Worm (Caenorhabditis elegans) whole organism, L4 larva: ENCODE measurements around the gene fipr-4.

Source experiments
- F10B5.3 ChIP-seq: sonication (generic microtip); optimal IDR thresholded peaks from 2 replicates; lab custom pipeline; 2016; ENCODE audit warnings: mild to moderate bottlenecking, missing genetic modification characterization, missing compliant biosample characterization
- F26F4.8 ChIP-seq: fragments of 200-800 bp; sonication (Bioruptor generic); conservative IDR thresholded peaks from 2 replicates; pipeline ENCODE4 v1.3.6; 2022; ENCODE audit warnings: missing genetic modification characterization, missing compliant biosample characterization
- F37D6.2 ChIP-seq: sonication (generic microtip); optimal IDR thresholded peaks from 2 replicates; lab custom pipeline; 2016; ENCODE audit warnings: mild to moderate bottlenecking, missing genetic modification characterization, missing compliant biosample characterization
- F49E8.2 ChIP-seq: sonication (generic microtip); optimal IDR thresholded peaks from 2 replicates; lab custom pipeline; 2016; ENCODE audit warnings: missing compliant biosample characterization, mild to moderate bottlenecking, missing genetic modification characterization, borderline replicate concordance
- R02D3.7 ChIP-seq: fragments of 150-350 bp; sonication (generic microtip); optimal IDR thresholded peaks from 3 replicates; lab custom pipeline; 2014; ENCODE audit warnings: missing biosample characterization, missing genetic modification characterization
- T20F7.1 ChIP-seq: fragments of 200-800 bp; sonication (Bioruptor generic); optimal IDR thresholded peaks from 2 replicates; lab custom pipeline; 2018; ENCODE audit warnings: mild to moderate bottlenecking, missing genetic modification characterization, missing compliant biosample characterization
- T26A8.4 ChIP-seq: fragments of 200-800 bp; sonication (Bioruptor generic); IDR thresholded peaks from 2 replicates; pipeline ENCODE4 v1.3.6; 2022; ENCODE audit warnings: missing genetic modification characterization, missing compliant biosample characterization
- Y105C5A.15 ChIP-seq: fragments of 200-800 bp; sonication (Bioruptor generic); IDR thresholded peaks from 2 replicates; pipeline ENCODE4 v1.3.6; 2022; ENCODE audit warnings: missing genetic modification characterization, missing compliant biosample characterization
- Y48G9A.11 ChIP-seq: fragments of 200-800 bp; sonication (Bioruptor generic); IDR thresholded peaks from 2 replicates; pipeline ENCODE4 v1.3.6; 2022; ENCODE audit warnings: missing genetic modification reagents, missing genetic modification characterization, missing compliant biosample characterization
- arid-1 ChIP-seq: fragments of 200-800 bp; sonication (Bioruptor generic); conservative IDR thresholded peaks from 2 replicates; pipeline ENCODE4 v1.3.6; 2022; ENCODE audit warnings: missing genetic modification reagents, missing genetic modification characterization, missing compliant biosample characterization
- attf-4 ChIP-seq: sonication (generic microtip); optimal IDR thresholded peaks from 3 replicates; lab custom pipeline; 2017; ENCODE audit warnings: missing biosample characterization, missing genetic modification characterization
- ceh-20 ChIP-seq: fragments of 200-800 bp; sonication (Bioruptor generic); IDR thresholded peaks from 2 replicates; pipeline ENCODE4 v1.3.6; 2022; ENCODE audit warnings: missing genetic modification reagents, missing genetic modification characterization, missing compliant biosample characterization
- ceh-28 ChIP-seq: fragments of 150-350 bp; optimal IDR thresholded peaks from 2 replicates; lab custom pipeline; 2014; ENCODE audit warnings: missing biosample characterization, missing genetic modification reagents, missing genetic modification characterization
- ceh-32 ChIP-seq: sonication (generic microtip); optimal IDR thresholded peaks from 2 replicates; lab custom pipeline; 2016; ENCODE audit warnings: mild to moderate bottlenecking, missing genetic modification characterization, missing compliant biosample characterization; ENCODE audit not compliant: poor library complexity
- ceh-82 ChIP-seq: sonication (generic microtip); optimal IDR thresholded peaks from 2 replicates; lab custom pipeline; 2017; ENCODE audit warnings: missing biosample characterization, missing genetic modification characterization
- ctbp-1 ChIP-seq: fragments of 200-800 bp; sonication (Bioruptor generic); IDR thresholded peaks from 2 replicates; pipeline ENCODE4 v1.3.6; 2022; ENCODE audit warnings: missing genetic modification reagents, missing genetic modification characterization, missing compliant biosample characterization
- daf-19 ChIP-seq: fragments of 200-800 bp; sonication (Bioruptor generic); conservative IDR thresholded peaks from 2 replicates; pipeline ENCODE4 v1.3.6; 2022; ENCODE audit warnings: missing genetic modification characterization, missing compliant biosample characterization
- daf-8 ChIP-seq: fragments of 200-800 bp; sonication (Bioruptor generic); IDR thresholded peaks from 2 replicates; pipeline ENCODE4 v1.3.6; 2022; ENCODE audit warnings: missing genetic modification characterization, missing compliant biosample characterization
- dmd-9 ChIP-seq: fragments of 200-800 bp; sonication (Bioruptor generic); IDR thresholded peaks from 2 replicates; pipeline ENCODE4 v1.3.6; 2022; ENCODE audit warnings: missing genetic modification reagents, missing genetic modification characterization, missing compliant biosample characterization
- egl-43 ChIP-seq: fragments of 200-800 bp; sonication (Bioruptor generic); IDR thresholded peaks from 2 replicates; pipeline ENCODE4 v1.3.6; 2022; ENCODE audit warnings: missing genetic modification reagents, missing genetic modification characterization, missing compliant biosample characterization
- fkh-10 ChIP-seq: fragments of 150-350 bp; optimal IDR thresholded peaks from 2 replicates; lab custom pipeline; 2014; ENCODE audit warnings: missing biosample characterization, missing genetic modification reagents, missing genetic modification characterization
- hif-1 ChIP-seq, 2 experiments: sonication (generic microtip); optimal IDR thresholded peaks; 2 replicates each; lab custom pipeline; 2016 to 2017; ENCODE audit warnings: missing compliant biosample characterization in 2 of 2, missing genetic modification characterization in 2 of 2, missing genetic modification reagents in 2 of 2, missing genotype in 2 of 2, mild to moderate bottlenecking in 1 of 2
- hlh-11 ChIP-seq: fragments of 200-800 bp; sonication (Bioruptor generic); optimal IDR thresholded peaks from 2 replicates; lab custom pipeline; 2018; ENCODE audit warnings: mild to moderate bottlenecking, missing genetic modification characterization, missing compliant biosample characterization
- hlh-30 ChIP-seq: sonication (generic microtip); optimal IDR thresholded peaks from 2 replicates; lab custom pipeline; 2017; ENCODE audit warnings: antibody characterized with exemption, mild to moderate bottlenecking, missing genetic modification characterization, missing compliant biosample characterization; ENCODE audit not compliant: insufficient read depth
- lim-7 ChIP-seq: fragments of 200-800 bp; sonication (Bioruptor generic); IDR thresholded peaks from 2 replicates; pipeline ENCODE4 v1.3.6; 2022; ENCODE audit warnings: missing genetic modification characterization, missing compliant biosample characterization
- lir-3 ChIP-seq: sonication (generic microtip); optimal IDR thresholded peaks from 2 replicates; lab custom pipeline; 2016; ENCODE audit warnings: mild to moderate bottlenecking, missing genetic modification characterization, missing compliant biosample characterization
- lsy-2 ChIP-seq, 2 experiments: fragments of 150-350 bp in 1 of 2; sonication (generic microtip) in 1 of 2; optimal IDR thresholded peaks; 2 replicates each; lab custom pipeline; 2014 to 2017; ENCODE audit warnings: missing biosample characterization in 2 of 2, missing genetic modification characterization in 2 of 2
- nhr-102 ChIP-seq: sonication (generic microtip); optimal IDR thresholded peaks from 2 replicates; lab custom pipeline; 2016; ENCODE audit warnings: mild to moderate bottlenecking, missing genetic modification characterization, moderate library complexity, missing compliant biosample characterization
- nhr-25 ChIP-seq: sonication (generic microtip); optimal IDR thresholded peaks from 2 replicates; lab custom pipeline; 2017; ENCODE audit warnings: missing genetic modification characterization, mild to moderate bottlenecking, missing compliant biosample characterization, antibody characterized with exemption, moderate library complexity, borderline replicate concordance; ENCODE audit not compliant: insufficient read depth
- nhr-28 ChIP-seq: fragments of 150-350 bp; optimal IDR thresholded peaks from 2 replicates; lab custom pipeline; 2014; ENCODE audit warnings: missing biosample characterization, missing genetic modification characterization
- nhr-41 ChIP-seq: fragments of 200-800 bp; sonication (Bioruptor generic); IDR thresholded peaks from 2 replicates; pipeline ENCODE4 v1.3.6; 2022; ENCODE audit warnings: missing genetic modification reagents, missing genetic modification characterization, missing compliant biosample characterization
- nhr-77 ChIP-seq: fragments of 150-350 bp; optimal IDR thresholded peaks from 2 replicates; lab custom pipeline; 2014; ENCODE audit warnings: missing biosample characterization, missing genetic modification characterization
- php-3 ChIP-seq: fragments of 200-800 bp; sonication (Bioruptor generic); IDR thresholded peaks from 2 replicates; pipeline ENCODE4 v1.3.6; 2022; ENCODE audit warnings: missing genetic modification reagents, missing genetic modification characterization, missing compliant biosample characterization
- saeg-2 ChIP-seq: fragments of 200-800 bp; sonication (Bioruptor generic); IDR thresholded peaks from 2 replicates; pipeline ENCODE4 v1.3.6; 2022; ENCODE audit warnings: missing genetic modification reagents, missing genetic modification characterization, missing compliant biosample characterization
- set-16 ChIP-seq: fragments of 200-800 bp; sonication (Bioruptor generic); IDR thresholded peaks from 2 replicates; pipeline ENCODE4 v1.3.6; 2022; ENCODE audit warnings: missing genetic modification reagents, missing genetic modification characterization, missing compliant biosample characterization
- skn-1 ChIP-seq: fragments of 150-350 bp; optimal IDR thresholded peaks from 2 replicates; lab custom pipeline; 2014; ENCODE audit warnings: missing biosample characterization, missing genetic modification characterization
- spr-3 ChIP-seq: fragments of 200-800 bp; sonication (Bioruptor generic); optimal IDR thresholded peaks from 2 replicates; lab custom pipeline; 2018; ENCODE audit warnings: mild to moderate bottlenecking, missing genetic modification characterization, missing compliant biosample characterization
- tag-97 ChIP-seq: fragments of 200-800 bp; sonication (Bioruptor generic); IDR thresholded peaks from 2 replicates; pipeline ENCODE4 v1.3.6; 2022; ENCODE audit warnings: missing genetic modification characterization, missing compliant biosample characterization
- zag-1 ChIP-seq: fragments of 150-350 bp; optimal IDR thresholded peaks from 2 replicates; lab custom pipeline; 2014; ENCODE audit warnings: missing biosample characterization, missing genetic modification characterization
- ztf-11 ChIP-seq: fragments of 150-350 bp; optimal IDR thresholded peaks from 2 replicates; lab custom pipeline; 2014; ENCODE audit warnings: missing biosample characterization, missing genetic modification characterization

Gene fipr-4

ce11 chrV:10220605-10221004 lies 7.7 kb downstream of the fipr-4 start, which contains the start of gene C12D8.13:
Gene C12D8.13 (minus strand): TSS chrV:10220705.
- TF ChIP-seq skn-1 (no peak), F26F4.8 (no peak), T26A8.4 (no peak), arid-1 (GFP tag; lab: Robert Waterston, UW) (no peak), hlh-30 (tag; lab: Kevin White, UChicago) (no peak), ceh-32 (no peak), ctbp-1 (GFP tag; lab: Robert Waterston, UW) (no peak), fkh-10 (GFP tag; lab: Kevin White, UChicago) (no peak), lsy-2 (tag; optimal IDR thresholded peaks at IDR 0.05; lab: Kevin White, UChicago) (no peak), T20F7.1 (GFP tag; lab: Kevin White, UChicago) (no peak), ceh-20 (GFP tag; lab: Robert Waterston, UW) (no peak), hif-1 (tag; optimal IDR thresholded peaks at IDR 0.05; lab: Kevin White, UChicago) (no peak), set-16 (no peak), F49E8.2 (tag; lab: Kevin White, UChicago) (no peak), egl-43 (GFP tag; lab: Robert Waterston, UW) (no peak), ztf-11 (tag; lab: Kevin White, UChicago) (no peak), spr-3 (GFP tag; lab: Kevin White, UChicago) (no peak), Y48G9A.11 (GFP tag; lab: Robert Waterston, UW) (no peak), daf-19 (GFP tag; lab: Robert Waterston, UW) (no peak)

ce11 chrV:10216724-10217123 lies 11.5 kb downstream of the fipr-4 start, which contains the start of gene ZK856.14:
Gene ZK856.14 (plus strand): TSS chrV:10217024.
- no peak for TF ChIP-seq lir-3 (tag; lab: Kevin White, UChicago)
- TF ChIP-seq spr-3 (GFP tag; lab: Kevin White, UChicago), result no peak
- TF ChIP-seq saeg-2 (GFP tag; lab: Robert Waterston, UW), result no peak

- TF ChIP-seq ceh-28, result no peak
- no peak for TF ChIP-seq nhr-41 (GFP tag; lab: Robert Waterston, UW)
- TF ChIP-seq Y105C5A.15 (GFP tag; lab: Robert Waterston, UW), result no peak
- TF ChIP-seq ztf-11 (tag; lab: Kevin White, UChicago), result no peak
- no peak for TF ChIP-seq ceh-32
- no peak for TF ChIP-seq fkh-10 (GFP tag; lab: Kevin White, UChicago)
- no peak for TF ChIP-seq R02D3.7 (tag; lab: Kevin White, UChicago)
- no peak for TF ChIP-seq zag-1 (tag; lab: Kevin White, UChicago)
- TF ChIP-seq dmd-9 (GFP tag; lab: Robert Waterston, UW), result no peak
- TF ChIP-seq php-3 (GFP tag; lab: Robert Waterston, UW), result no peak
- no peak for TF ChIP-seq saeg-2 (GFP tag; lab: Robert Waterston, UW)
- no peak for TF ChIP-seq nhr-102
- TF ChIP-seq hlh-11 (tag; lab: Kevin White, UChicago), result no peak
- TF ChIP-seq tag-97 (GFP tag; lab: Robert Waterston, UW), result no peak
- no peak for TF ChIP-seq skn-1
- no peak for TF ChIP-seq ceh-82 (tag; lab: Kevin White, UChicago)
- no peak for TF ChIP-seq F26F4.8
- TF ChIP-seq lim-7 (GFP tag; lab: Robert Waterston, UW), result no peak
- TF ChIP-seq attf-4 (tag; lab: Kevin White, UChicago), result no peak
These were observed 15.6 kb downstream of the fipr-4 start, which contains the start of gene hpo-40 for ce11 chrV:10212627-10213026. Gene hpo-40 (plus strand): TSS chrV:10212927.

ce11 chrV:10212027-10212426 lies 16.2 kb downstream of the fipr-4 start, which contains the start of gene zhit-3:
Gene zhit-3 (minus strand): TSS chrV:10212127.
- TF ChIP-seq Y48G9A.11 (GFP tag; lab: Robert Waterston, UW) (no peak), tag-97 (GFP tag; lab: Robert Waterston, UW) (no peak), nhr-77 (tag; lab: Kevin White, UChicago) (no peak), daf-8 (GFP tag; lab: Robert Waterston, UW) (no peak), nhr-28 (tag; lab: Kevin White, UChicago) (no peak), F37D6.2 (tag; lab: Kevin White, UChicago) (no peak), nhr-25 (no peak), Y105C5A.15 (GFP tag; lab: Robert Waterston, UW) (no peak), F10B5.3 (tag; lab: Kevin White, UChicago) (no peak)
- TF ChIP-seq, all 104 proteins: peak for 0
